Fruit fly (Drosophila melanogaster) whole organism, prepupa: Measurements from ENCODE around the gene IFT54.

ENCODE experiments used
- CG10669 ChIP-seq: fragments of 200-800 bp; sonication (Bioruptor generic); optimal IDR thresholded peaks from 3 replicates; lab custom pipeline; 2018; ENCODE audit warnings: missing biosample characterization, mild to moderate bottlenecking, missing genetic modification characterization, moderate library complexity
- CG11902 ChIP-seq: fragments of 200-800 bp; sonication (Bioruptor generic); optimal IDR thresholded peaks from 3 replicates; lab custom pipeline; 2016; ENCODE audit warnings: missing biosample characterization, missing genetic modification characterization
- CG1621 ChIP-seq: fragments of 200-800 bp; sonication (Bioruptor generic); optimal IDR thresholded peaks from 3 replicates; lab custom pipeline; 2018; ENCODE audit warnings: missing biosample characterization, mild to moderate bottlenecking, missing genetic modification characterization
- CG16779 ChIP-seq: fragments of 200-800 bp; sonication (Bioruptor generic); optimal IDR thresholded peaks from 3 replicates; lab custom pipeline; 2017; ENCODE audit warnings: missing biosample characterization, mild to moderate bottlenecking, missing genetic modification characterization
- CG34406 ChIP-seq: fragments of 200-800 bp; sonication (Bioruptor generic); optimal IDR thresholded peaks from 3 replicates; lab custom pipeline; 2016; ENCODE audit warnings: missing biosample characterization, missing genetic modification characterization
- CG3919 ChIP-seq: fragments of 200-800 bp; sonication (Bioruptor generic); optimal IDR thresholded peaks from 3 replicates; lab custom pipeline; 2016; ENCODE audit warnings: missing biosample characterization, missing genetic modification characterization
- CG6163 ChIP-seq: fragments of 200-800 bp; sonication (Bioruptor generic); IDR thresholded peaks from 3 replicates; pipeline ENCODE4 v1.3.6; 2022; ENCODE audit warnings: missing biosample characterization, missing genetic modification characterization
- CG6276 ChIP-seq: fragments of 200-800 bp; sonication (Bioruptor generic); optimal IDR thresholded peaks from 2 replicates; lab custom pipeline; 2017; ENCODE audit warnings: missing biosample characterization, mild to moderate bottlenecking, missing genetic modification characterization
- CG6792 ChIP-seq: fragments of 200-800 bp; sonication (Bioruptor generic); optimal IDR thresholded peaks from 3 replicates; lab custom pipeline; 2016; ENCODE audit warnings: missing biosample characterization, missing genetic modification characterization
- CG6808 ChIP-seq: fragments of 200-800 bp; sonication (Bioruptor generic); optimal IDR thresholded peaks from 3 replicates; lab custom pipeline; 2017; ENCODE audit warnings: missing biosample characterization, missing genetic modification characterization, mild to moderate bottlenecking, moderate library complexity, missing genetic modification reagents
- CG6854 ChIP-seq: fragments of 200-800 bp; sonication (Bioruptor generic); optimal IDR thresholded peaks from 2 replicates; lab custom pipeline; 2017; ENCODE audit warnings: missing biosample characterization, mild to moderate bottlenecking, missing genetic modification characterization
- CG8119 ChIP-seq: fragments of 200-800 bp; sonication (Bioruptor generic); IDR thresholded peaks from 3 replicates; pipeline ENCODE4 v1.3.6; 2022; ENCODE audit warnings: missing biosample characterization, missing genetic modification characterization
- CG8319 ChIP-seq: fragments of 200-800 bp; sonication (Bioruptor generic); optimal IDR thresholded peaks from 3 replicates; lab custom pipeline; 2016; ENCODE audit warnings: missing biosample characterization, missing genetic modification characterization
- CG9139 ChIP-seq: fragments of 200-800 bp; sonication (Bioruptor generic); optimal IDR thresholded peaks from 3 replicates; lab custom pipeline; 2017; ENCODE audit warnings: missing biosample characterization, mild to moderate bottlenecking, missing genetic modification characterization
- Eip75B ChIP-seq: fragments of 200-800 bp; sonication (Bioruptor generic); optimal IDR thresholded peaks from 3 replicates; lab custom pipeline; 2016; ENCODE audit warnings: missing biosample characterization, missing genetic modification characterization
- Eip78C ChIP-seq: fragments of 200-800 bp; sonication (Bioruptor generic); peaks from one replicate; lab custom pipeline; 2016; ENCODE audit warnings: missing biosample characterization, missing genetic modification characterization
- Eip93F ChIP-seq: fragments of 200-800 bp; sonication (Bioruptor generic); optimal IDR thresholded peaks from 2 replicates; lab custom pipeline; 2016; ENCODE audit warnings: missing biosample characterization, mild to moderate bottlenecking, missing genetic modification characterization
- Ets21C ChIP-seq: fragments of 200-800 bp; sonication (Bioruptor generic); optimal IDR thresholded peaks from 3 replicates; lab custom pipeline; 2016; ENCODE audit warnings: missing biosample characterization, missing genetic modification characterization
- Ets96B ChIP-seq: fragments of 200-800 bp; optimal IDR thresholded peaks from 2 replicates; lab custom pipeline; 2019; ENCODE audit warnings: missing biosample characterization, mild to moderate bottlenecking, missing genetic modification characterization, moderate library complexity
- Gug ChIP-seq: fragments of 200-800 bp; sonication (Bioruptor generic); IDR thresholded peaks from 2 replicates; pipeline ENCODE4 v1.3.6; 2022; ENCODE audit warnings: missing biosample characterization, missing genetic modification characterization
- Hr38 ChIP-seq: sonication (Bioruptor generic); optimal IDR thresholded peaks from 2 replicates; lab custom pipeline; 2016; ENCODE audit warnings: missing biosample characterization, missing genetic modification characterization
- Lpt ChIP-seq: fragments of 200-800 bp; sonication (Bioruptor generic); optimal IDR thresholded peaks from 3 replicates; lab custom pipeline; 2016; ENCODE audit warnings: missing biosample characterization, missing genetic modification characterization
- OdsH ChIP-seq: fragments of 200-800 bp; sonication (Bioruptor generic); optimal IDR thresholded peaks from 3 replicates; lab custom pipeline; 2016; ENCODE audit warnings: missing biosample characterization, missing genetic modification characterization
- Sox102F ChIP-seq: fragments of 200-800 bp; sonication (Bioruptor generic); optimal IDR thresholded peaks from 2 replicates; lab custom pipeline; 2016; ENCODE audit warnings: missing biosample characterization, mild to moderate bottlenecking, missing genetic modification characterization
- Sox14 ChIP-seq: fragments of 200-800 bp; sonication (Bioruptor generic); optimal IDR thresholded peaks from 3 replicates; lab custom pipeline; 2016; ENCODE audit warnings: missing biosample characterization, missing genetic modification characterization
- Sox15 ChIP-seq: fragments of 200-800 bp; sonication (Bioruptor generic); optimal IDR thresholded peaks from 3 replicates; lab custom pipeline; 2016; ENCODE audit warnings: missing biosample characterization, missing genetic modification characterization
- acj6 ChIP-seq: fragments of 200-800 bp; sonication (Bioruptor generic); optimal IDR thresholded peaks from 3 replicates; lab custom pipeline; 2016; ENCODE audit warnings: missing biosample characterization, missing genetic modification characterization
- cyc ChIP-seq: fragments of 200-800 bp; sonication (Bioruptor generic); optimal IDR thresholded peaks from 3 replicates; lab custom pipeline; 2016; ENCODE audit warnings: missing biosample characterization, missing genetic modification characterization
- dac ChIP-seq: fragments of 200-800 bp; sonication (Bioruptor generic); optimal IDR thresholded peaks from 2 replicates; lab custom pipeline; 2017; ENCODE audit warnings: missing biosample characterization, mild to moderate bottlenecking, missing genetic modification characterization
- dsx ChIP-seq: fragments of 200-800 bp; optimal IDR thresholded peaks from 3 replicates; lab custom pipeline; 2019; ENCODE audit warnings: missing biosample characterization, mild to moderate bottlenecking, missing genetic modification characterization, moderate library complexity; ENCODE audit not compliant: poor library complexity, severe bottlenecking
- esn ChIP-seq: fragments of 200-800 bp; sonication (Bioruptor generic); optimal IDR thresholded peaks from 2 replicates; lab custom pipeline; 2016; ENCODE audit warnings: missing biosample characterization, mild to moderate bottlenecking, missing genetic modification characterization, moderate library complexity
- fd85E ChIP-seq: fragments of 200-800 bp; sonication (Bioruptor generic); optimal IDR thresholded peaks from 3 replicates; lab custom pipeline; 2016; ENCODE audit warnings: missing biosample characterization, missing genetic modification characterization
- net ChIP-seq: fragments of 200-800 bp; sonication (Bioruptor generic); optimal IDR thresholded peaks from 3 replicates; lab custom pipeline; 2016; ENCODE audit warnings: missing biosample characterization, missing genetic modification characterization
- pdm3 ChIP-seq: fragments of 200-800 bp; sonication (Bioruptor generic); optimal IDR thresholded peaks from 3 replicates; lab custom pipeline; 2016; ENCODE audit warnings: missing biosample characterization, missing genetic modification characterization
- salr ChIP-seq, 2 experiments: fragments of 200-800 bp; sonication (Bioruptor generic); optimal IDR thresholded peaks; 3 replicates each; lab custom pipeline; 2016 to 2018; ENCODE audit warnings: missing biosample characterization in 2 of 2, missing genetic modification characterization in 2 of 2, mild to moderate bottlenecking in 1 of 2
- spab ChIP-seq: fragments of 200-800 bp; sonication (Bioruptor generic); optimal IDR thresholded peaks from 2 replicates; lab custom pipeline; 2017; ENCODE audit warnings: missing biosample characterization, mild to moderate bottlenecking, missing genetic modification characterization, missing genetic modification reagents
- ss ChIP-seq, 2 experiments: fragments of 200-800 bp; sonication (Bioruptor generic); optimal IDR thresholded peaks; 2 replicates in 1 of 2; 3 replicates in 1 of 2; lab custom pipeline; 2017 to 2018; ENCODE audit warnings: mild to moderate bottlenecking in 2 of 2, missing biosample characterization in 2 of 2, missing genetic modification characterization in 2 of 2, moderate library complexity in 1 of 2
- svp ChIP-seq: fragments of 200-800 bp; sonication (Bioruptor generic); peaks from one replicate; lab custom pipeline; 2016; ENCODE audit warnings: missing biosample characterization, missing genetic modification characterization
- topi ChIP-seq: fragments of 200-800 bp; sonication (Bioruptor generic); optimal IDR thresholded peaks from 3 replicates; lab custom pipeline; 2016; ENCODE audit warnings: missing biosample characterization, missing genetic modification characterization
- vri ChIP-seq: fragments of 200-800 bp; sonication (Bioruptor generic); optimal IDR thresholded peaks from 3 replicates; lab custom pipeline; 2016; ENCODE audit warnings: missing biosample characterization, mild to moderate bottlenecking, missing genetic modification characterization

IFT54 gene

dm6 chr3R:14285059-14285953, 16.9 kb upstream of the IFT54 start (continued):
- TF ChIP-seq Sox15 (GFP tag; lab: Kevin White, UChicago) (no peak), fd85E (no peak), acj6 (GFP tag; lab: Kevin White, UChicago) (no peak), salr (GFP tag; optimal IDR thresholded peaks at IDR 0.05; lab: Kevin White, UChicago) (no peak), Eip75B (GFP tag; lab: Kevin White, UChicago) (no peak), Hr38 (GFP tag; lab: Kevin White, UChicago) (no peak), CG1621 (tag; lab: Kevin White, UChicago) (no peak), spab (GFP tag; lab: Kevin White, UChicago) (no peak), net (no peak), CG8319 (no peak), pdm3 (GFP tag; lab: Kevin White, UChicago) (no peak), svp (GFP tag; lab: Kevin White, UChicago) (peak; percentile 58), dac (GFP tag; lab: Kevin White, UChicago) (no peak), Eip78C (GFP tag; lab: Kevin White, UChicago) (peak; percentile 61)
- TF ChIP-seq, all 60 proteins: peak for 5

dm6 chr3R:14286320-14287190, 15.7 kb upstream of the IFT54 start, which contains the start of gene trx:
Gene trx, minus strand, starts transcription at chr3R:14286903.
- TF ChIP-seq CG11902 (GFP tag; lab: Kevin White, UChicago) (no peak), Eip93F (GFP tag; lab: Kevin White, UChicago) (no peak), ss (GFP tag; optimal IDR thresholded peaks at IDR 0.05; lab: Kevin White, UChicago) (peak; percentile 40 to 66), CG6854 (GFP tag; lab: Kevin White, UChicago) (peak; percentile 60), Eip78C (GFP tag; lab: Kevin White, UChicago) (peak; percentile 33), Hr38 (GFP tag; lab: Kevin White, UChicago) (no peak), Sox102F (GFP tag; lab: Kevin White, UChicago) (peak; percentile 41), CG9139 (peak; percentile 7), topi (GFP tag; lab: Kevin White, UChicago) (no peak), Ets21C (GFP tag; lab: Kevin White, UChicago) (no peak), CG3919 (peak; percentile 1), CG8119 (GFP tag; lab: Robert Waterston, UW) (no peak), Eip75B (GFP tag; lab: Kevin White, UChicago) (peak; percentile 30), CG6792 (GFP tag; lab: Kevin White, UChicago) (no peak), dsx (GFP tag; lab: Kevin White, UChicago) (peak; percentile 37), CG34406 (GFP tag; lab: Kevin White, UChicago) (no peak), vri (GFP tag; lab: Kevin White, UChicago) (peak; percentile 44), esn (GFP tag; lab: Kevin White, UChicago) (peak; percentile 34), net (no peak), Gug (GFP tag; lab: Robert Waterston, UW) (no peak), Sox14 (GFP tag; lab: Kevin White, UChicago) (peak; percentile 22), CG16779 (tag; lab: Kevin White, UChicago) (peak; percentile 61), Ets96B (tag; lab: Kevin White, UChicago) (peak; percentile 14)

dm6 chr3R:14287980-14288379, 14.2 kb upstream of the IFT54 start:
- no peak for TF ChIP-seq cyc (GFP tag; lab: Kevin White, UChicago)
- no peak for TF ChIP-seq CG1621 (tag; lab: Kevin White, UChicago)
- TF ChIP-seq CG6163: no peak
- TF ChIP-seq CG34406 (GFP tag; lab: Kevin White, UChicago): no peak
- no peak for TF ChIP-seq Lpt (GFP tag; lab: Kevin White, UChicago)
- TF ChIP-seq CG10669 (GFP tag; lab: Kevin White, UChicago): no peak
- no peak for TF ChIP-seq CG16779 (tag; lab: Kevin White, UChicago)
- TF ChIP-seq Eip75B (GFP tag; lab: Kevin White, UChicago): no peak
- TF ChIP-seq OdsH (GFP tag; lab: Kevin White, UChicago): no peak
- TF ChIP-seq fd85E: no peak
- TF ChIP-seq CG6276 (GFP tag; lab: Kevin White, UChicago): no peak
- no peak for TF ChIP-seq CG9139
- TF ChIP-seq CG3919: no peak
- no peak for TF ChIP-seq CG8119 (GFP tag; lab: Robert Waterston, UW)
- TF ChIP-seq CG6808 (GFP tag; lab: Kevin White, UChicago): no peak
